Worm (Caenorhabditis elegans): Measurements from ENCODE around the gene C04G6.6.

Gene C04G6.6

ce11 chrII:5066967-5067366, 32.6 kb downstream of the C04G6.6 start:
- TF ChIP-seq ceh-43 (GFP tag; optimal IDR thresholded peaks at IDR 0.05) (no peak), lsy-2 (tag; optimal IDR thresholded peaks at IDR 0.05) (no peak), mep-1 (tag; optimal IDR thresholded peaks at IDR 0.05) (no peak), M03D4.4 (tag; optimal IDR thresholded peaks at IDR 0.05) (no peak), nhr-237 (tag; optimal IDR thresholded peaks at IDR 0.05) (no peak), nhr-76 (tag; optimal IDR thresholded peaks at IDR 0.05) (no peak), mls-2 (tag; optimal IDR thresholded peaks at IDR 0.05) (no peak), lin-32 (GFP tag; optimal IDR thresholded peaks at IDR 0.05) (no peak), blmp-1 (tag; optimal IDR thresholded peaks at IDR 0.05) (no peak), cnd-1 (tag; optimal IDR thresholded peaks at IDR 0.05) (no peak)

- no peak for TF ChIP-seq nhr-12 (tag; optimal IDR thresholded peaks at IDR 0.05)
- TF ChIP-seq lin-13 (tag; optimal IDR thresholded peaks at IDR 0.05): no peak
- TF ChIP-seq elt-3 (tag; optimal IDR thresholded peaks at IDR 0.05): no peak
- TF ChIP-seq unc-39 (tag; optimal IDR thresholded peaks at IDR 0.05): no peak
- no peak for TF ChIP-seq zip-8 (tag; optimal IDR thresholded peaks at IDR 0.05)
- no peak for TF ChIP-seq bed-3 (GFP tag; optimal IDR thresholded peaks at IDR 0.05)
- no peak for TF ChIP-seq blmp-1 (tag; optimal IDR thresholded peaks at IDR 0.05)
- TF ChIP-seq mep-1 (tag; optimal IDR thresholded peaks at IDR 0.05): peak; percentile 86
- no peak for TF ChIP-seq lin-32 (GFP tag; optimal IDR thresholded peaks at IDR 0.05)
- TF ChIP-seq nhr-28 (tag; optimal IDR thresholded peaks at IDR 0.05): no peak
- peak; percentile 42 for TF ChIP-seq ceh-39 (tag; optimal IDR thresholded peaks at IDR 0.05)
- TF ChIP-seq nhr-237 (tag; optimal IDR thresholded peaks at IDR 0.05): peak; percentile 56
- TF ChIP-seq nhr-76 (tag; optimal IDR thresholded peaks at IDR 0.05): no peak
- TF ChIP-seq unc-62 (GFP tag; optimal IDR thresholded peaks at IDR 0.05): no peak
- peak; percentile 57 for TF ChIP-seq hlh-1 (tag; optimal IDR thresholded peaks at IDR 0.05)
- TF ChIP-seq ham-2 (GFP tag; optimal IDR thresholded peaks at IDR 0.05): no peak
- no peak for TF ChIP-seq M03D4.4 (tag; optimal IDR thresholded peaks at IDR 0.05)
- TF ChIP-seq lsy-2 (tag; optimal IDR thresholded peaks at IDR 0.05): peak; percentile 85
- no peak for TF ChIP-seq tbx-8 (GFP tag; optimal IDR thresholded peaks at IDR 0.05)
- peak; percentile 56 for TF ChIP-seq ces-1 (GFP tag; optimal IDR thresholded peaks at IDR 0.05)
- TF ChIP-seq pha-4 (tag; optimal IDR thresholded peaks at IDR 0.05): peak; percentile 8
- peak; percentile 26 for TF ChIP-seq unc-120 (tag; optimal IDR thresholded peaks at IDR 0.05; ENCODE audit: poor library complexity, severe bottlenecking)
- TF ChIP-seq snpc-4 (tag; optimal IDR thresholded peaks at IDR 0.05): no peak
- no peak for TF ChIP-seq mab-5 (tag; optimal IDR thresholded peaks at IDR 0.05)
Measured at ce11 chrII:5061794-5062368, 37.7 kb downstream of the C04G6.6 start, which contains the start of gene smc-5. Gene smc-5, plus strand, starts transcription at chrII:5062125.

- no peak for TF ChIP-seq ceh-39 (tag; optimal IDR thresholded peaks at IDR 0.05)
- no peak for TF ChIP-seq unc-120 (tag; optimal IDR thresholded peaks at IDR 0.05; ENCODE audit: poor library complexity, severe bottlenecking)
- TF ChIP-seq blmp-1 (tag; optimal IDR thresholded peaks at IDR 0.05): no peak
- no peak for TF ChIP-seq elt-3 (tag; optimal IDR thresholded peaks at IDR 0.05)
- no peak for TF ChIP-seq ceh-83 (GFP tag; optimal IDR thresholded peaks at IDR 0.05)
- no peak for TF ChIP-seq mab-5 (tag; optimal IDR thresholded peaks at IDR 0.05)
- no peak for TF ChIP-seq lsy-2 (tag; optimal IDR thresholded peaks at IDR 0.05)
- no peak for TF ChIP-seq nhr-2 (tag; optimal IDR thresholded peaks at IDR 0.05)
- no peak for TF ChIP-seq lin-13 (tag; optimal IDR thresholded peaks at IDR 0.05)
- no peak for TF ChIP-seq flh-1 (GFP tag; optimal IDR thresholded peaks at IDR 0.05)
- TF ChIP-seq nhr-28 (tag; optimal IDR thresholded peaks at IDR 0.05): no peak
- TF ChIP-seq pha-4 (tag; optimal IDR thresholded peaks at IDR 0.05): no peak
- TF ChIP-seq lin-32 (GFP tag; optimal IDR thresholded peaks at IDR 0.05): no peak
- TF ChIP-seq ztf-11 (tag; optimal IDR thresholded peaks at IDR 0.05): no peak
- no peak for TF ChIP-seq sptf-1 (tag; optimal IDR thresholded peaks at IDR 0.05)
- no peak for TF ChIP-seq nhr-237 (tag; optimal IDR thresholded peaks at IDR 0.05)
- no peak for TF ChIP-seq ces-1 (GFP tag; optimal IDR thresholded peaks at IDR 0.05)
- TF ChIP-seq unc-62 (GFP tag; optimal IDR thresholded peaks at IDR 0.05): no peak
Measured at ce11 chrII:5060719-5061118, 38.8 kb downstream of the C04G6.6 start, which contains the start of gene pho-12. Gene pho-12, minus strand, starts transcription at chrII:5060819.

ce11 chrII:5058036-5058435, 41.5 kb downstream of the C04G6.6 start, which contains the start of gene C27A2.12:
Gene C27A2.12, minus strand, starts transcription at chrII:5058136.
- TF ChIP-seq hlh-1 (tag; optimal IDR thresholded peaks at IDR 0.05) (no peak), nhr-76 (tag; optimal IDR thresholded peaks at IDR 0.05) (no peak), ceh-43 (GFP tag; optimal IDR thresholded peaks at IDR 0.05) (no peak), sptf-1 (tag; optimal IDR thresholded peaks at IDR 0.05) (no peak), ztf-11 (tag; optimal IDR thresholded peaks at IDR 0.05) (no peak), flh-1 (GFP tag; optimal IDR thresholded peaks at IDR 0.05) (no peak), lsy-2 (tag; optimal IDR thresholded peaks at IDR 0.05) (no peak), ceh-83 (GFP tag; optimal IDR thresholded peaks at IDR 0.05) (no peak), mep-1 (tag; optimal IDR thresholded peaks at IDR 0.05) (no peak), mls-2 (tag; optimal IDR thresholded peaks at IDR 0.05) (no peak), tbx-8 (GFP tag; optimal IDR thresholded peaks at IDR 0.05) (no peak), nhr-28 (tag; optimal IDR thresholded peaks at IDR 0.05) (no peak)

Measured in whole organism, mixed stage, embryonic.